Worm (Caenorhabditis elegans): ENCODE results near the gene srv-3.

Gene srv-3

ce11 chrV:19724589-19724988, 15.8 kb upstream of the srv-3 start:
- peak; percentile 31 for TF ChIP-seq nhr-85 (tag)
- no peak for TF ChIP-seq tbx-2 (tag; optimal IDR thresholded peaks at IDR 0.05)
- no peak for TF ChIP-seq ceh-90 (tag; optimal IDR thresholded peaks at IDR 0.05)
- no peak for TF ChIP-seq nhr-47 (tag; optimal IDR thresholded peaks at IDR 0.05)
- TF ChIP-seq aha-1 (tag; optimal IDR thresholded peaks at IDR 0.05) = no peak
- no peak for TF ChIP-seq lir-3 (tag; optimal IDR thresholded peaks at IDR 0.05; ENCODE audit: poor library complexity)
- no peak for TF ChIP-seq mdl-1 (tag; optimal IDR thresholded peaks at IDR 0.05)
- TF ChIP-seq hpl-2 (GFP tag; optimal IDR thresholded peaks at IDR 0.05) = no peak
- no peak for TF ChIP-seq unc-98 (GFP tag; IDR thresholded peaks at IDR 0.05)
- TF ChIP-seq unc-86 (tag; optimal IDR thresholded peaks at IDR 0.05) = peak; percentile 19
- TF ChIP-seq ceh-82 (tag; optimal IDR thresholded peaks at IDR 0.05) = peak in 2 of 3 experiments; percentile 3 to 4
- TF ChIP-seq rnt-1 (tag; optimal IDR thresholded peaks at IDR 0.05) = peak; percentile 40
- no peak for TF ChIP-seq pax-3 (tag; optimal IDR thresholded peaks at IDR 0.05)
- TF ChIP-seq xbp-1 (tag; optimal IDR thresholded peaks at IDR 0.05) = no peak
- TF ChIP-seq nhr-19 (GFP tag; conservative IDR thresholded peaks at IDR 0.05) = no peak
- no peak for TF ChIP-seq egl-13 (tag; optimal IDR thresholded peaks at IDR 0.05)
- TF ChIP-seq grh-1 (GFP tag; IDR thresholded peaks at IDR 0.05) = no peak

- no peak for TF ChIP-seq unc-98 (GFP tag; IDR thresholded peaks at IDR 0.05)
- no peak for TF ChIP-seq Y116A8C.19 (tag; optimal IDR thresholded peaks at IDR 0.05; ENCODE audit: borderline replicate concordance)
- peak; percentile 43 for TF ChIP-seq dsc-1 (tag; optimal IDR thresholded peaks at IDR 0.05)
- no peak for TF ChIP-seq unc-30 (tag; optimal IDR thresholded peaks at IDR 0.05)
- peak; percentile 43 for TF ChIP-seq nhr-19 (GFP tag; conservative IDR thresholded peaks at IDR 0.05)
- no peak for TF ChIP-seq hpl-2 (GFP tag; optimal IDR thresholded peaks at IDR 0.05)
- TF ChIP-seq lin-35 (GFP tag; optimal IDR thresholded peaks at IDR 0.05) = peak in 1 of 2 experiments; percentile 10
- no peak for TF ChIP-seq nhr-28 (tag; optimal IDR thresholded peaks at IDR 0.05)
- peak; percentile 49 for TF ChIP-seq rnt-1 (tag; optimal IDR thresholded peaks at IDR 0.05)
- TF ChIP-seq lsy-2 (tag; optimal IDR thresholded peaks at IDR 0.05) = peak in 1 of 2 experiments; percentile 36
- no peak for TF ChIP-seq zag-1 (tag; optimal IDR thresholded peaks at IDR 0.05)
- TF ChIP-seq nhr-71 (tag; optimal IDR thresholded peaks at IDR 0.05) = no peak
- TF ChIP-seq efl-1 (optimal IDR thresholded peaks at IDR 0.05) = no peak
- peak in 1 of 2 experiments; percentile 92 for TF ChIP-seq efl-1 (GFP tag; optimal IDR thresholded peaks at IDR 0.05 in 1 of 2)
- peak in 1 of 2 experiments; percentile 14 for TF ChIP-seq mdl-1 (tag; optimal IDR thresholded peaks at IDR 0.05)
- no peak for TF ChIP-seq nhr-90 (tag; optimal IDR thresholded peaks at IDR 0.05; ENCODE audit: poor library complexity)
- TF ChIP-seq mab-9 (GFP tag; IDR thresholded peaks at IDR 0.05) = no peak
- peak; percentile 1 for TF ChIP-seq tbx-2 (tag; optimal IDR thresholded peaks at IDR 0.05)
- TF ChIP-seq ceh-90 (tag; optimal IDR thresholded peaks at IDR 0.05) = no peak
- no peak for TF ChIP-seq egl-27 (tag; optimal IDR thresholded peaks at IDR 0.05)
- no peak for TF ChIP-seq fkh-4 (tag; optimal IDR thresholded peaks at IDR 0.05; ENCODE audit: borderline replicate concordance)
- no peak for TF ChIP-seq jun-1 (tag; optimal IDR thresholded peaks at IDR 0.05)
- TF ChIP-seq nhr-11 (tag; optimal IDR thresholded peaks at IDR 0.05) = no peak
- peak; percentile 5 for TF ChIP-seq unc-130 (tag; optimal IDR thresholded peaks at IDR 0.05)
- TF ChIP-seq ceh-82 (tag; optimal IDR thresholded peaks at IDR 0.05) = peak in 1 of 3 experiments; percentile 14
- no peak for TF ChIP-seq aha-1 (tag; optimal IDR thresholded peaks at IDR 0.05)
- peak; percentile 4 for TF ChIP-seq swsn-7 (tag; optimal IDR thresholded peaks at IDR 0.05)
Measured at ce11 chrV:19722881-19723280, 14.1 kb upstream of the srv-3 start.

- TF ChIP-seq alr-1 (tag; optimal IDR thresholded peaks at IDR 0.05; ENCODE audit: borderline replicate concordance) = no peak
- TF ChIP-seq mab-9 (GFP tag; IDR thresholded peaks at IDR 0.05) = no peak
- no peak for TF ChIP-seq ceh-90 (tag; optimal IDR thresholded peaks at IDR 0.05)
- TF ChIP-seq lir-3 (tag; optimal IDR thresholded peaks at IDR 0.05; ENCODE audit: poor library complexity) = no peak
- TF ChIP-seq nhr-28 (tag; optimal IDR thresholded peaks at IDR 0.05) = no peak
- no peak for TF ChIP-seq lin-35 (GFP tag; optimal IDR thresholded peaks at IDR 0.05)
- TF ChIP-seq tlp-1 (tag; optimal IDR thresholded peaks at IDR 0.05) = no peak
- no peak for TF ChIP-seq grh-1 (GFP tag; IDR thresholded peaks at IDR 0.05)
- no peak for TF ChIP-seq hlh-17 (GFP tag; optimal IDR thresholded peaks at IDR 0.05; ENCODE audit: borderline replicate concordance)
- TF ChIP-seq pax-3 (tag; optimal IDR thresholded peaks at IDR 0.05) = no peak
- TF ChIP-seq sup-37 (GFP tag; optimal IDR thresholded peaks at IDR 0.05) = no peak
- TF ChIP-seq nhr-47 (tag; optimal IDR thresholded peaks at IDR 0.05) = no peak
Measured at ce11 chrV:19719253-19719652, 10.5 kb upstream of the srv-3 start, which contains the start of gene Y116F11A.6. Gene Y116F11A.6 (plus strand): TSS chrV:19719553.
